Fruit fly (Drosophila melanogaster): Measurements from ENCODE around the gene gd.

gd gene

DNA sequence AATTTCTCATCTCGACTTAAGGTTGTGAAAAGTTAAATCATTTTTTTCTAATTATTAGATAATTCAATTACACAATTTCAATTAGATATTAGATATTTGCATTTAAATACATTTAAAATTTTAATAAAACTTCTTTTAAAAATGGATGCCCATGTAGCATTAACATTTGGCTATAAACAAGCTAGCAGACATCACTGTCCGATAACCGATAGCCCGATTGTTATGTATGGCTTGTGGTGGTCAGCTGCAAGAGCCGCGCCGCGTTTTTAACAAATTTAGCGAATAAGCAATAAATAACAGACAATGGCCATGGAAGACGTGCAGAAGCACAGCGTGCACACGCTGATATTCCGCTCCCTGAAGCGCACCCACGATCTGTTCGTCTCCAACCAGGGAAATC is 33.3 kb upstream of the gd start, which contains the start of gene Tango4 (continued):
- TF ChIP-seq CG34224 (GFP tag; IDR thresholded peaks at IDR 0.05; ENCODE audit: partially characterized antibody) = 0 out of 3 replicates have a peak, but pooled peaks have one; percentile 25
- TF ChIP-seq CG7963 (GFP tag; IDR thresholded peaks at IDR 0.05; ENCODE audit: partially characterized antibody) = no peak
- no peak for TF ChIP-seq ato (GFP tag; IDR thresholded peaks at IDR 0.05; ENCODE audit: partially characterized antibody)
- 0 out of 4 replicates have a peak, but pooled peaks have one; percentile 44 for TF ChIP-seq Dll (GFP tag; IDR thresholded peaks at IDR 0.05; ENCODE audit: partially characterized antibody)
- TF ChIP-seq Opbp (GFP tag; IDR thresholded peaks at IDR 0.05; ENCODE audit: partially characterized antibody) = 0 out of 3 replicates have a peak, but pooled peaks have one; percentile 35
- TF ChIP-seq Meics (GFP tag; optimal IDR thresholded peaks at IDR 0.05) = no peak
- peak; percentile 11 for TF ChIP-seq MESR4 (GFP tag; optimal IDR thresholded peaks at IDR 0.05)
- TF ChIP-seq Dref (GFP tag; IDR thresholded peaks at IDR 0.05) = peak; percentile 69
- TF ChIP-seq BEAF-32 (GFP tag; optimal IDR thresholded peaks at IDR 0.05) = peak; percentile 26
- peak; percentile 88 for TF ChIP-seq MBD-R2 (GFP tag; IDR thresholded peaks at IDR 0.05)

DNA sequence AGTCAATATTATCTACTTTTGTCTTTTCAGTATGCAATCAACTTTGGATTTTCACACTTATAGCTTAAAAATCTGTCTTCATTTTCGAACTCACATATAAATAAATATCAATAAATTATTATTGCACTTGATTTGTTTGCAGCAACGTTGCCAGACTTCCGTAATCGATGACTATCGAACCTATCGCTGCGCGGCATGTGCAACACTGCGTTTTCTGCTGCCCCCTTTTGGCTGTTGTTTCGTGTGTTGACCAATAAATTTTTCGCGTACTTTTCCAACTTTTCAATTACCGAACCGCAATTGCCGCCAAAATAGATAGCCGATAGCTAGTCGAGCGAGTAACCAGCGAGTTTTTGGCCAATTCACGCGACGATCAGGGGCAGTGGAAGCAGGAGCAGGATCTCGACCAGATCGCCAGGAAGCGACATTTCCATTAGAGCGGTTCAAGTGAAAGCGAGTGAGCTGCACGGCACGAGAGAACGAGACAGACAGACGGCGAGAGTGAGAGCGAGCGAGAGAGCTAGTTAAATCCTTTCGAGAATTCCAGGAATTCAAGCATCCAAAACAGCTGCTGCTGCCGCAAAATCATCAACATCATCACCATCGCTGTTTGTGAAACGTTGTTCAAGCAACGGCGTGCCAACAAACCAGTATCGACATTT is 31.0 kb upstream of the gd start, which contains the start of gene Lsm12a:
Gene Lsm12a, plus strand, starts transcription at position 201 of the 662 bp plus-strand sequence.
- TF ChIP-seq CG1832 (GFP tag; optimal IDR thresholded peaks at IDR 0.05) (peak; percentile 82), CG14441 (GFP tag; IDR thresholded peaks at IDR 0.05) (no peak), CG2889 (GFP tag; IDR thresholded peaks at IDR 0.05) (no peak), unc-4 (GFP tag; IDR thresholded peaks at IDR 0.05; ENCODE audit: partially characterized antibody) (peak; percentile 16; the same call in 1 of the 2 replicates), aop (GFP tag; IDR thresholded peaks at IDR 0.05) (no peak), knrl (GFP tag; IDR thresholded peaks at IDR 0.05; ENCODE audit: partially characterized antibody) (peak; percentile 54), CG16863 (GFP tag; optimal IDR thresholded peaks at IDR 0.05) (no peak), trem (tag; optimal IDR thresholded peaks at IDR 0.05) (peak; percentile 5), CG17361 (GFP tag; IDR thresholded peaks at IDR 0.05) (no peak), D19A (tag; optimal IDR thresholded peaks at IDR 0.05) (no peak), caup (GFP tag; optimal IDR thresholded peaks at IDR 0.05; ENCODE audit: severe bottlenecking) (no peak), CG14860 (GFP tag; IDR thresholded peaks at IDR 0.05; ENCODE audit: partially characterized antibody) (peak; percentile 23; the same call in 2 of the 3 replicates), stc (GFP tag; IDR thresholded peaks at IDR 0.05) (no peak), MESR4 (GFP tag; optimal IDR thresholded peaks at IDR 0.05) (peak; percentile 85), Med (GFP tag) (peak; percentile 20), gcm2 (GFP tag; optimal IDR thresholded peaks at IDR 0.05) (no peak), Blimp-1 (GFP tag; optimal IDR thresholded peaks at IDR 0.05) (peak; percentile 46), gcm (GFP tag; optimal IDR thresholded peaks at IDR 0.05) (no peak), btn (GFP tag; optimal IDR thresholded peaks at IDR 0.05) (no peak), gem (tag; optimal IDR thresholded peaks at IDR 0.05) (no peak), MBD-R2 (GFP tag; IDR thresholded peaks at IDR 0.05) (peak; percentile 41), ato (GFP tag; IDR thresholded peaks at IDR 0.05; ENCODE audit: partially characterized antibody) (peak; percentile 44; the same call in 1 of the 2 replicates), CG4328 (GFP tag; optimal IDR thresholded peaks at IDR 0.05) (no peak), Pdp1 (GFP tag; optimal IDR thresholded peaks at IDR 0.05) (no peak), bbx (GFP tag; IDR thresholded peaks at IDR 0.05; ENCODE audit: partially characterized antibody) (peak; percentile 75), stwl (tag; optimal IDR thresholded peaks at IDR 0.05) (peak; percentile 64), Awh (GFP tag; IDR thresholded peaks at IDR 0.05) (no peak), inv (GFP tag; IDR thresholded peaks at IDR 0.05; ENCODE audit: partially characterized antibody) (peak; percentile 41; the same call in 1 of the 2 replicates), CG8478 (optimal IDR thresholded peaks at IDR 0.05) (peak; percentile 52), CG4424 (GFP tag; optimal IDR thresholded peaks at IDR 0.05) (no peak), toy (GFP tag; IDR thresholded peaks at IDR 0.05) (no peak), Aef1 (GFP tag; IDR thresholded peaks at IDR 0.05) (no peak), zen2 (GFP tag; IDR thresholded peaks at IDR 0.05; ENCODE audit: partially characterized antibody) (peak; percentile 34; the same call in 1 of the 3 replicates), CG2116 (GFP tag; optimal IDR thresholded peaks at IDR 0.05) (peak; percentile 97), CG17612 (GFP tag; IDR thresholded peaks at IDR 0.05) (no peak), Bteb2 (GFP tag; optimal IDR thresholded peaks at IDR 0.05) (no peak), sr (GFP tag; IDR thresholded peaks at IDR 0.05) (no peak), shn (GFP tag; optimal IDR thresholded peaks at IDR 0.05) (no peak), psq (GFP tag; optimal IDR thresholded peaks at IDR 0.05) (peak; percentile 80)
